Worm (Caenorhabditis elegans): ENCODE measurements around the gene C44B7.5.

DNA sequence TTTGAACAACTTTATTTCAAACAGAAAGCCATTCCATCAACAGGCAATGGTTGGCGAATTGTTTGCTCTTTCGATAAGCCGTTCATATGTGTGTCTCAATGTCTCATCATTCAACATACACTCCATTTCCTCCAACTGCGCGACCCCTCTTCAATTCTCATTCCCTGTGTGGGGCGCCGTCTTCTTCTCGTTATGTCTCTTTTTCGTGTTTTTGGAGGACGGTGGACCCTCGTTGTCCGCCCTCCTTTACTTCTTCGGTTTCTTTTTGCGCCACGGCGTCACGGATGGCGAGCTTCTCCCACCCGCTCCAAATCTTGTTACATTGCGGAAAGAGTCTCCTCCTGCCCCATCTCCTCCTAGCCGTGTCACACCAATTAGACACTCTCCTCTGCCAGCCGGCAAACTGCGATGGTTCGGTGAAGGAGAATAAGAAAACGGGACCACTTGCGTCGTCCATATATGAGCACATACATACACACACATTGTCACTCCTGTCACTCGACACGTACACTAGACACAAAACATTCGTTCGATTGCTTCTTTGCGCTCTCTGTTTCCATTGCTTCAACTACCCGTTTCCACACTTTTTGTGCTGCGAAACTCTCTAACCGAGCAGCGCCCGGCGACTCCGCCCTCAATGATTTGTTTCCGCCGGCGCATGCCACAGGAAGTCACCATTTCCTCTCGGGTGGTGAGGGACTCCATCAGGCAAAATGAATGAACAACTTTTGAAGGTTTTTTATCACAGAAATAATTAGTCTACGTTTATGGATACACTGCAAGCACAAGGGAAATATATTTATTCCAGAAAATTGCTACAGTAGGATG is 44.1 kb downstream of the C44B7.5 start:
- TF ChIP-seq alr-1 (tag; optimal IDR thresholded peaks at IDR 0.05) = no peak
- TF ChIP-seq ztf-11 (tag; optimal IDR thresholded peaks at IDR 0.05) = no peak
